Fruit fly (Drosophila melanogaster) whole organism, prepupa: Measurements from ENCODE around the gene Rpt6R.
A peak's percentile ranks its signal among the peaks of the same experiment; 100 is the strongest.

Experiments
- Lpt ChIP-seq: fragments of 200-800 bp; sonication (Bioruptor generic); optimal IDR thresholded peaks from 3 replicates; lab custom pipeline; 2016; ENCODE audit warnings: missing biosample characterization, missing genetic modification characterization
- dsx ChIP-seq: fragments of 200-800 bp; optimal IDR thresholded peaks from 3 replicates; lab custom pipeline; 2019; ENCODE audit warnings: missing biosample characterization, mild to moderate bottlenecking, missing genetic modification characterization, moderate library complexity; ENCODE audit not compliant: poor library complexity, severe bottlenecking

- TF ChIP-seq dsx (GFP tag; lab: Kevin White, UChicago) = peak; percentile 85
- peak; percentile 86 for TF ChIP-seq Lpt
Observed at dm6 chr3R:30570554-30571141, 12.8 kb downstream of the Rpt6R start.
